Worm (Caenorhabditis elegans) whole organism, L3 larva: Measurements from ENCODE around the gene ergi-3.

Source experiments
- R02D3.7 ChIP-seq: fragments of 150-350 bp; optimal IDR thresholded peaks from 2 replicates; lab custom pipeline; 2014; ENCODE audit warnings: missing biosample characterization, missing genetic modification characterization
- aly-2 ChIP-seq: fragments of 150-350 bp; optimal IDR thresholded peaks from 2 replicates; lab custom pipeline; 2014; ENCODE audit warnings: missing biosample characterization, missing genetic modification characterization
- ama-1 ChIP-seq: fragments of 150-350 bp; optimal IDR thresholded peaks from 2 replicates; lab custom pipeline; 2018
- ceh-9 ChIP-seq: sonication (generic microtip); optimal IDR thresholded peaks from 2 replicates; lab custom pipeline; 2018; ENCODE audit warnings: missing biosample characterization, missing genetic modification characterization
- daf-12 ChIP-seq: fragments of 150-350 bp; optimal IDR thresholded peaks from 2 replicates; lab custom pipeline; 2014; ENCODE audit warnings: missing biosample characterization, missing genetic modification reagents, missing genetic modification characterization
- egl-27 ChIP-seq: sonication (generic microtip); optimal IDR thresholded peaks from 4 replicates; lab custom pipeline; 2017; ENCODE audit warnings: missing biosample characterization, missing genetic modification reagents, missing genetic modification characterization
- egl-5 ChIP-seq: fragments of 150-350 bp; optimal IDR thresholded peaks from 2 replicates; lab custom pipeline; 2017; ENCODE audit warnings: missing biosample characterization, missing genetic modification reagents, missing genetic modification characterization, inconsistent platforms
- elt-1 ChIP-seq: fragments of 150-350 bp; optimal IDR thresholded peaks from 2 replicates; lab custom pipeline; 2014; ENCODE audit warnings: missing biosample characterization, missing genetic modification characterization
- elt-2 ChIP-seq: sonication (generic microtip); optimal IDR thresholded peaks from 2 replicates; lab custom pipeline; 2016; ENCODE audit warnings: missing genetic modification reagents, mild to moderate bottlenecking, missing genetic modification characterization, missing compliant biosample characterization
- elt-3 ChIP-seq, 3 experiments: fragments of 150-350 bp in 1 of 3; sonication (generic microtip) in 2 of 3; optimal IDR thresholded peaks; 2 replicates in 2 of 3; 4 replicates in 1 of 3; lab custom pipeline; 2014 to 2017; ENCODE audit warnings: missing biosample characterization in 3 of 3, missing genetic modification characterization in 3 of 3
- eor-1 ChIP-seq, 2 experiments: fragments of 150-350 bp; optimal IDR thresholded peaks; 2 replicates each; lab custom pipeline; 2014 to 2018; ENCODE audit warnings: missing biosample characterization in 2 of 2, missing genetic modification characterization in 2 of 2
- fkh-10 ChIP-seq: sonication (generic microtip); optimal IDR thresholded peaks from 2 replicates; lab custom pipeline; 2017; ENCODE audit warnings: missing biosample characterization, missing genetic modification reagents, missing genetic modification characterization
- fkh-2 ChIP-seq: fragments of 150-350 bp; optimal IDR thresholded peaks from 2 replicates; lab custom pipeline; 2014; ENCODE audit warnings: missing biosample characterization, missing genetic modification reagents, missing genetic modification characterization
- fos-1 ChIP-seq: fragments of 150-350 bp; optimal IDR thresholded peaks from 2 replicates; lab custom pipeline; 2014; ENCODE audit warnings: missing biosample characterization, missing genetic modification characterization
- hmg-11 ChIP-seq: sonication (generic microtip); optimal IDR thresholded peaks from 2 replicates; lab custom pipeline; 2016; ENCODE audit warnings: missing genetic modification characterization, missing compliant biosample characterization
- jun-1 ChIP-seq: fragments of 150-350 bp; optimal IDR thresholded peaks from 2 replicates; lab custom pipeline; 2014; ENCODE audit warnings: missing biosample characterization, missing genetic modification reagents, missing genetic modification characterization
- lin-15B ChIP-seq: fragments of 150-350 bp; optimal IDR thresholded peaks from 2 replicates; lab custom pipeline; 2014; ENCODE audit warnings: missing biosample characterization, missing genetic modification characterization
- lin-39 ChIP-seq: fragments of 150-350 bp; optimal IDR thresholded peaks from 2 replicates; lab custom pipeline; 2018; ENCODE audit warnings: missing biosample characterization, missing genetic modification reagents, missing genetic modification characterization
- lsy-12 ChIP-seq: sonication (generic microtip); optimal IDR thresholded peaks from 2 replicates; lab custom pipeline; 2016; ENCODE audit warnings: mild to moderate bottlenecking, missing genetic modification characterization, missing compliant biosample characterization
- mdl-1 ChIP-seq: fragments of 150-350 bp; optimal IDR thresholded peaks from 2 replicates; lab custom pipeline; 2014; ENCODE audit warnings: missing biosample characterization, missing genetic modification characterization
- nfya-1 ChIP-seq: sonication (generic microtip); optimal IDR thresholded peaks from 2 replicates; lab custom pipeline; 2017; ENCODE audit warnings: missing genetic modification characterization, mild to moderate bottlenecking, missing compliant biosample characterization, antibody characterized with exemption, moderate library complexity; ENCODE audit not compliant: insufficient read depth
- nhr-11 ChIP-seq: fragments of 150-350 bp; optimal IDR thresholded peaks from 2 replicates; lab custom pipeline; 2014; ENCODE audit warnings: missing biosample characterization, missing genetic modification characterization
- nhr-12 ChIP-seq: fragments of 150-350 bp; optimal IDR thresholded peaks from 2 replicates; lab custom pipeline; 2014; ENCODE audit warnings: missing biosample characterization, missing genetic modification characterization
- nhr-23 ChIP-seq: fragments of 150-350 bp; optimal IDR thresholded peaks from 2 replicates; lab custom pipeline; 2014; ENCODE audit warnings: missing biosample characterization, missing genetic modification reagents, missing genetic modification characterization
- nhr-237 ChIP-seq: fragments of 150-350 bp; optimal IDR thresholded peaks from 2 replicates; lab custom pipeline; 2014; ENCODE audit warnings: missing biosample characterization, missing genetic modification characterization
- nhr-25 ChIP-seq: sonication (generic microtip); optimal IDR thresholded peaks from 2 replicates; lab custom pipeline; 2017; ENCODE audit warnings: missing biosample characterization, missing genetic modification characterization
- nhr-28 ChIP-seq: fragments of 150-350 bp; optimal IDR thresholded peaks from 2 replicates; lab custom pipeline; 2014; ENCODE audit warnings: missing biosample characterization, missing genetic modification characterization
- nhr-43 ChIP-seq: sonication (generic microtip); optimal IDR thresholded peaks from 2 replicates; lab custom pipeline; 2016; ENCODE audit warnings: mild to moderate bottlenecking, missing genetic modification characterization, missing compliant biosample characterization; ENCODE audit not compliant: poor library complexity, severe bottlenecking
- pha-4 ChIP-seq: fragments of 150-350 bp; optimal IDR thresholded peaks from 2 replicates; lab custom pipeline; 2014; ENCODE audit warnings: missing biosample characterization, missing genetic modification reagents, missing genetic modification characterization
- pqm-1 ChIP-seq: fragments of 150-350 bp; optimal IDR thresholded peaks from 2 replicates; lab custom pipeline; 2017; ENCODE audit warnings: missing biosample characterization, missing genetic modification characterization, inconsistent platforms
- skn-1 ChIP-seq: fragments of 150-350 bp; optimal IDR thresholded peaks from 2 replicates; lab custom pipeline; 2014; ENCODE audit warnings: missing biosample characterization, missing genetic modification characterization
- snpc-4 ChIP-seq: fragments of 150-350 bp; optimal IDR thresholded peaks from 2 replicates; lab custom pipeline; 2014; ENCODE audit warnings: missing biosample characterization, missing genetic modification characterization
- tbx-2 ChIP-seq: sonication (generic microtip); optimal IDR thresholded peaks from 2 replicates; lab custom pipeline; 2016; ENCODE audit warnings: mild to moderate bottlenecking, missing genetic modification characterization, missing compliant biosample characterization
- unc-39 ChIP-seq: sonication (generic microtip); optimal IDR thresholded peaks from 4 replicates; lab custom pipeline; 2017; ENCODE audit warnings: missing biosample characterization, missing genetic modification characterization
- zag-1 ChIP-seq: fragments of 150-350 bp; optimal IDR thresholded peaks from 2 replicates; lab custom pipeline; 2014; ENCODE audit warnings: missing biosample characterization, missing genetic modification characterization
- ztf-11 ChIP-seq: fragments of 150-350 bp; optimal IDR thresholded peaks from 2 replicates; lab custom pipeline; 2014; ENCODE audit warnings: missing biosample characterization, missing genetic modification characterization
- ztf-4 ChIP-seq: fragments of 150-350 bp; optimal IDR thresholded peaks from 2 replicates; lab custom pipeline; 2014; ENCODE audit warnings: missing biosample characterization, missing genetic modification characterization

Gene ergi-3

DNA sequence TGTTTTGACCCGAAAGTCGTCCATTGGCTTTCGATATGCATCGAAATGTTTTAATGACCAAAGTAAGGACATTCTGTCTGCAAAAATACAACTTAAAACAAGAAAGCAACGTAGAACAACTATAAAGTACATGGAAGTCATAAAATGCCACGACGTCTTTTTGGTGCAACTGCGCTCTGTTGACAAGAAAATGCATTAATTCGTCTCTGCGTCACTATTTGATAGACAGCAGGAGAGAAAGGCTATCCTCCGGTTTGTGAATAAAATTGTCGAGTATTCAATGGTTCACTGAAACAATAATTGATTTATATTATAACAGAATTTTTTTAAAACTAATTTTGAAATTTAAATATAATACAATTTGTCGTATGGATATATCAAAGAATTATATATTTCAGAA is at the start of gene ergi-3:
ergi-3 (minus strand) TSS at position 311 of the 400 bp plus-strand sequence.
- TF ChIP-seq nhr-25 (tag; lab: Kevin White, UChicago) = peak; percentile 75
- peak; percentile 50 for TF ChIP-seq jun-1
- TF ChIP-seq snpc-4 (tag; lab: Kevin White, UChicago) = peak; percentile 68
- no peak for TF ChIP-seq zag-1 (tag; lab: Kevin White, UChicago)
- peak; percentile 45 for TF ChIP-seq elt-2
- no peak for TF ChIP-seq nhr-11 (tag; lab: Kevin White, UChicago)
- peak; percentile 60 for TF ChIP-seq nhr-23 (tag; lab: Kevin White, UChicago)
- TF ChIP-seq elt-3 (tag; optimal IDR thresholded peaks at IDR 0.05; lab: Kevin White, UChicago) = peak in 1 of 3 experiments; percentile 47
- TF ChIP-seq mdl-1 (tag; lab: Kevin White, UChicago) = no peak
- TF ChIP-seq unc-39 (tag; lab: Kevin White, UChicago) = no peak
- TF ChIP-seq eor-1 (tag; optimal IDR thresholded peaks at IDR 0.05; lab: Kevin White, UChicago) = no peak
- no peak for TF ChIP-seq ama-1 (lab: Kevin White, UChicago)
- no peak for TF ChIP-seq pqm-1 (tag; lab: Kevin White, UChicago)
- no peak for TF ChIP-seq elt-1 (tag; lab: Kevin White, UChicago)
- TF ChIP-seq nhr-43 (tag; lab: Kevin White, UChicago) = no peak
- TF ChIP-seq nfya-1 (tag; lab: Kevin White, UChicago) = peak; percentile 77
- TF ChIP-seq ztf-11 (tag; lab: Kevin White, UChicago) = no peak
- no peak for TF ChIP-seq nhr-237 (tag; lab: Kevin White, UChicago)
- TF ChIP-seq tbx-2 = no peak
- peak; percentile 78 for TF ChIP-seq lin-15B (tag; lab: Kevin White, UChicago)
- TF ChIP-seq lin-39 = peak; percentile 88
- peak; percentile 82 for TF ChIP-seq pha-4
- peak; percentile 77 for TF ChIP-seq egl-5

DNA sequence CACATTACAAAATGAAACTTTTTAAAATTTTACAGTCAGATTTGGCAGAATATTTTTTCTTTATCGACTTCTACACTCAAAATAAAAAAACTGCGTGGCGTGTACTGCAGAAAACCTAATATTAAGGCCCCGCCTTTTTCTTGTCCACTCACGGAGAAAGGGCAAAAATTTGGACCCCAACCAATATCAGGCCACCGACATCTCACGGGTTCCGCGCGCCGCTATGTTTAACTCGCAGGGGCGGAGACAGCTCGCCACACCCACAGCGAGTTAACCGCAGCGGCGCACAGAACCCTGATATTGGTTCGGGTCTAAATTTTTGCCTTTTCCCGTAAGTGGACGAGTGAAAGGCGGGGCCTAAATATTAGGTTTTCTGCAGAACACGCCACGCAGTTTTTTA is 47.2 kb upstream of the ergi-3 start:
- TF ChIP-seq fos-1 (tag; lab: Kevin White, UChicago) (no peak), snpc-4 (tag; lab: Kevin White, UChicago) (peak; percentile 41)
- TF ChIP-seq, all 47 proteins: peak for 1

DNA sequence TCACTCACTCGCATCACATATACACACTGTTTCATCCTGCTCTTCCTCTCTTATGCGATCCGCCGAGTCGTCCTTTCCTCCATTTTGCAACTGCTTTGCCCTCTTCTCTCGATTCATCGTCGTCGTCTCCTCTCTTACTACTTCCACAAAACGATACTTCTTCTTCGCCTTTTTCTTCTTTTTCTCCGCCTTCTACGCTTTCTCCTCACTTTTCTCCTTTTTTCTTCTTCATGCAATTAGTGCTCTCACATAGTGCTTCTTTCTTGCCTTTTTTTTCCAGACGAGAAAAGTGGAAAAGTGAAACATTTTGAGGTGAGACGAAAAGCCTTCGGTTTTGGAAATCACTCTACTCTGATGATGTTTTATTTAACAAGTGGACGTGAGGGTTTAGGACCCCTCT is 43.0 kb upstream of the ergi-3 start:
- TF ChIP-seq lin-39 (peak; percentile 14), nfya-1 (tag; lab: Kevin White, UChicago) (peak; percentile 25), mdl-1 (tag; lab: Kevin White, UChicago) (no peak), ztf-4 (no peak), hmg-11 (tag; lab: Kevin White, UChicago) (peak; percentile 6), unc-39 (tag; lab: Kevin White, UChicago) (no peak), nhr-11 (tag; lab: Kevin White, UChicago) (no peak), fkh-10 (GFP tag; lab: Kevin White, UChicago) (peak; percentile 44), eor-1 (tag; optimal IDR thresholded peaks at IDR 0.05; lab: Kevin White, UChicago) (no peak)

DNA sequence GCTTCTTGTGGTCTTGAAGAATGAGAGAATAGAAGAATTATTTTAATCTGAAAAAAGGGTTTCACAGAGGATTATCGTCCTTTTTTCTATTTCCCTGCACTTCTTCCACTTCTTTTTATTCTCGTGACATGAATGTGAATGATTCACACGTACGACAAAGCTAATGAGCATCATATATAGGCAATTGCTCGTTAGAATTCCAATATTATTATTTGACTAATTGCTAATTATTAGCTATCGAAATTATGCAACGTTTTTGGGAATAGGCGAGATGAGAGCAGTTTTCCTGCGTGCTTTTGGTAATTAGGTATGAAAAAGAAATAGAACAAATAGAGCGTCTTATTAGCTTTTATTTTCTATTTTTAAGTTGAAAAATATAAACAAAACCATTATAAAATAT is 41.2 kb upstream of the ergi-3 start:
- TF ChIP-seq nhr-28 (tag; lab: Kevin White, UChicago) (no peak), aly-2 (no peak), nhr-11 (tag; lab: Kevin White, UChicago) (no peak), pqm-1 (tag; lab: Kevin White, UChicago) (no peak), nfya-1 (tag; lab: Kevin White, UChicago) (no peak), nhr-23 (tag; lab: Kevin White, UChicago) (no peak), lsy-12 (tag; lab: Kevin White, UChicago) (no peak), eor-1 (tag; optimal IDR thresholded peaks at IDR 0.05; lab: Kevin White, UChicago) (no peak)

DNA sequence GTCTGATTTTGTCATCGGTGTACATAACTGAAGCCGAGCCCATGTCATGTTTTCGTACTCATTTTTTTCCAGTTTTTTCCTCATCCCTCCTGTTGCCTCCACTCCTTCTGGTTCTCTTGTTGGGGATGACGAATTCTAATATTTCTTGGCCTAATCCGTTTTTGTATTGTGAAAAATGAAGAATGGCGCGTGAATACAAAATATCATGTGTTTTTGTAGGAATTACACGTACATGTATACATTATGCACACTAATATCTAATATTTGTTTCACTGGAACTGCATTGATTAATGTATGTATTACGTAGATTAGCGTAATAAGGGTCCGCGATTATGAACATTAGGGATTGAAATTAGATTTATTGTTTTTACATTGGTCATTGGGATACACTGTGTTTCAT is 39.1 kb upstream of the ergi-3 start:
- TF ChIP-seq lsy-12 (tag; lab: Kevin White, UChicago) (no peak), ztf-4 (no peak), ceh-9 (tag; lab: Kevin White, UChicago) (no peak), pha-4 (no peak), jun-1 (no peak)

DNA sequence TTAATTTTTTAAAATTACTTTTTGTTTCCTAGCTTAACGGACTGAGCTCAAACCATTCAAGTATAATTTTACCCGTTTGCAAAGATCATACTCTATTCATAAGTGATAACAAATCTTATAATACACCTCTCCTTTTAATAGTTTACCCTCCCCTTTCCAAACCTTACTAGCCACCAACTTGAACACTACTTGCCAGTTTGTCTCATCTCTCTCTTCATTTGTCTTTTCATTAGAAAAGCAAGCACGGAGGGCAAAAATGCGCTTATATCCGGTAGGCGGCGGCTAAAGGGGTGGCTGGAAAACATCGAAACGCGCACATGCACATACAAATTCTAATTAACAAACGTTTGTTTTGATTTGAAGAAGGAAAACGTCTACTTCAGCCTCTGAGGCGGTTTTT is 38.4 kb upstream of the ergi-3 start:
- TF ChIP-seq skn-1 (tag; lab: Kevin White, UChicago) = no peak
- TF ChIP-seq egl-27 = no peak
- no peak for TF ChIP-seq jun-1
- TF ChIP-seq pqm-1 (tag; lab: Kevin White, UChicago) = no peak
- no peak for TF ChIP-seq fkh-2 (tag; lab: Kevin White, UChicago)
- TF ChIP-seq fos-1 (tag; lab: Kevin White, UChicago) = no peak
- no peak for TF ChIP-seq elt-3 (tag; optimal IDR thresholded peaks at IDR 0.05; lab: Kevin White, UChicago)
- no peak for TF ChIP-seq R02D3.7 (tag; lab: Kevin White, UChicago)
- no peak for TF ChIP-seq eor-1 (tag; optimal IDR thresholded peaks at IDR 0.05; lab: Kevin White, UChicago)
- no peak for TF ChIP-seq tbx-2
- no peak for TF ChIP-seq nhr-12 (tag; lab: Kevin White, UChicago)
- no peak for TF ChIP-seq hmg-11 (tag; lab: Kevin White, UChicago)
- no peak for TF ChIP-seq ztf-11 (tag; lab: Kevin White, UChicago)
- no peak for TF ChIP-seq lsy-12 (tag; lab: Kevin White, UChicago)
- TF ChIP-seq fkh-10 (GFP tag; lab: Kevin White, UChicago) = no peak
- TF ChIP-seq daf-12 (tag; lab: Kevin White, UChicago) = no peak
